Worm (Caenorhabditis elegans) whole organism, L1 larva: ENCODE results near the gene clec-55.

Source experiments
- C34B4.2 ChIP-seq: sonication (generic microtip); optimal IDR thresholded peaks from 2 replicates; lab custom pipeline; 2017; ENCODE audit warnings: mild to moderate bottlenecking, missing genetic modification characterization, missing compliant biosample characterization
- Y116A8C.19 ChIP-seq: sonication (generic microtip); optimal IDR thresholded peaks from 2 replicates; lab custom pipeline; 2016; ENCODE audit warnings: missing compliant biosample characterization, missing genetic modification characterization, borderline replicate concordance
- aha-1 ChIP-seq: fragments of 150-350 bp; optimal IDR thresholded peaks from 2 replicates; lab custom pipeline; 2014; ENCODE audit warnings: missing biosample characterization, missing genetic modification characterization
- alr-1 ChIP-seq: fragments of 200-800 bp; sonication (Bioruptor generic); optimal IDR thresholded peaks from 2 replicates; lab custom pipeline; 2018; ENCODE audit warnings: borderline replicate concordance, mild to moderate bottlenecking, missing genetic modification characterization, missing compliant biosample characterization
- ama-1 ChIP-seq: fragments of 150-350 bp; optimal IDR thresholded peaks from 2 replicates; lab custom pipeline; 2014
- blmp-1 ChIP-seq: fragments of 150-350 bp; optimal IDR thresholded peaks from 2 replicates; lab custom pipeline; 2014; ENCODE audit warnings: missing biosample characterization, missing genetic modification characterization
- ceh-82 ChIP-seq, 3 experiments: fragments of 150-350 bp in 1 of 3; sonication (generic microtip) in 2 of 3; optimal IDR thresholded peaks; 2 replicates each; lab custom pipeline; 2014 to 2017; ENCODE audit warnings: missing biosample characterization in 3 of 3, missing genetic modification characterization in 3 of 3
- dpl-1 ChIP-seq, 3 experiments: fragments of 150-350 bp in 2 of 3; sonication (generic microtip) in 1 of 3; optimal IDR thresholded peaks; 2 replicates each; lab custom pipeline; 2014 to 2017; ENCODE audit warnings: missing biosample characterization in 3 of 3, missing genetic modification characterization in 3 of 3, missing genetic modification reagents in 3 of 3
- egl-27 ChIP-seq, 2 experiments: fragments of 150-350 bp in 1 of 2; sonication (generic microtip); optimal IDR thresholded peaks; 3 replicates each; lab custom pipeline; 2017 to 2018; ENCODE audit warnings: missing biosample characterization in 2 of 2, missing genetic modification characterization in 2 of 2, missing genetic modification reagents in 2 of 2
- elt-2 ChIP-seq: sonication (generic microtip); optimal IDR thresholded peaks from 2 replicates; lab custom pipeline; 2016; ENCODE audit warnings: missing genetic modification characterization, mild to moderate bottlenecking, inconsistent platforms, missing compliant biosample characterization, missing genetic modification reagents
- elt-3 ChIP-seq, 6 experiments: fragments of 150-350 bp in 1 of 6; sonication (generic microtip); optimal IDR thresholded peaks; 2 replicates each; lab custom pipeline; 2017 to 2018; ENCODE audit warnings: missing biosample characterization in 6 of 6, missing genetic modification characterization in 6 of 6, inconsistent platforms in 1 of 6
- hlh-17 ChIP-seq: fragments of 200-800 bp; sonication (Bioruptor generic); optimal IDR thresholded peaks from 2 replicates; lab custom pipeline; 2018; ENCODE audit warnings: missing genetic modification characterization, mild to moderate bottlenecking, missing compliant biosample characterization, moderate library complexity, borderline replicate concordance
- hlh-4 ChIP-seq: sonication (generic microtip); optimal IDR thresholded peaks from 2 replicates; lab custom pipeline; 2016; ENCODE audit warnings: mild to moderate bottlenecking, missing genetic modification characterization, missing compliant biosample characterization
- hpl-2 ChIP-seq: fragments of 150-350 bp; optimal IDR thresholded peaks from 2 replicates; lab custom pipeline; 2014; ENCODE audit warnings: missing biosample characterization, missing genetic modification reagents, missing genetic modification characterization
- lin-14 ChIP-seq: fragments of 200-800 bp; sonication (Bioruptor generic); optimal IDR thresholded peaks from 2 replicates; lab custom pipeline; 2018; ENCODE audit warnings: mild to moderate bottlenecking, missing genetic modification characterization, moderate library complexity, missing compliant biosample characterization
- lin-15B ChIP-seq: fragments of 150-350 bp; sonication (generic microtip); optimal IDR thresholded peaks from 3 replicates; lab custom pipeline; 2014; ENCODE audit warnings: missing biosample characterization, missing genetic modification characterization
- lin-35 ChIP-seq, 2 experiments: fragments of 150-350 bp; optimal IDR thresholded peaks; 2 replicates each; lab custom pipeline; 2014; ENCODE audit warnings: missing biosample characterization in 2 of 2, missing genetic modification characterization in 2 of 2, missing genetic modification reagents in 2 of 2
- lir-3 ChIP-seq: sonication (generic microtip); optimal IDR thresholded peaks from 2 replicates; lab custom pipeline; 2016; ENCODE audit warnings: mild to moderate bottlenecking, missing genetic modification characterization, moderate library complexity, missing compliant biosample characterization; ENCODE audit not compliant: poor library complexity
- mef-2 ChIP-seq: fragments of 150-350 bp; optimal IDR thresholded peaks from 2 replicates; lab custom pipeline; 2014; ENCODE audit warnings: missing biosample characterization, missing genetic modification characterization
- nhr-12 ChIP-seq: sonication (generic microtip); optimal IDR thresholded peaks from 2 replicates; lab custom pipeline; 2017; ENCODE audit warnings: missing biosample characterization, missing genetic modification characterization
- nhr-28 ChIP-seq: fragments of 150-350 bp; optimal IDR thresholded peaks from 2 replicates; lab custom pipeline; 2014; ENCODE audit warnings: missing biosample characterization, missing genetic modification characterization
- nhr-77 ChIP-seq: fragments of 150-350 bp; optimal IDR thresholded peaks from 2 replicates; lab custom pipeline; 2014; ENCODE audit warnings: missing biosample characterization, missing genetic modification characterization
- nhr-84 ChIP-seq: sonication (generic microtip); optimal IDR thresholded peaks from 2 replicates; lab custom pipeline; 2017; ENCODE audit warnings: missing biosample characterization, missing genetic modification characterization
- pax-3 ChIP-seq: fragments of 200-800 bp; sonication (Bioruptor generic); optimal IDR thresholded peaks from 2 replicates; lab custom pipeline; 2018; ENCODE audit warnings: mild to moderate bottlenecking, missing genetic modification characterization, moderate library complexity, missing compliant biosample characterization
- pqm-1 ChIP-seq: sonication (generic microtip); optimal IDR thresholded peaks from 3 replicates; lab custom pipeline; 2017; ENCODE audit warnings: missing biosample characterization, missing genetic modification characterization
- skn-1 ChIP-seq: fragments of 150-350 bp; optimal IDR thresholded peaks from 2 replicates; lab custom pipeline; 2014; ENCODE audit warnings: missing biosample characterization, missing genetic modification characterization
- snpc-4 ChIP-seq: fragments of 150-350 bp; optimal IDR thresholded peaks from 2 replicates; lab custom pipeline; 2014; ENCODE audit warnings: missing biosample characterization, missing genetic modification characterization
- unc-30 ChIP-seq: sonication (generic microtip); optimal IDR thresholded peaks from 2 replicates; lab custom pipeline; 2017; ENCODE audit warnings: missing biosample characterization, missing genetic modification characterization
- unc-62 ChIP-seq: fragments of 150-350 bp; optimal IDR thresholded peaks from 2 replicates; lab custom pipeline; 2014; ENCODE audit warnings: missing biosample characterization, missing genetic modification reagents, missing genetic modification characterization
- xbp-1 ChIP-seq: sonication (generic microtip); optimal IDR thresholded peaks from 2 replicates; lab custom pipeline; 2016; ENCODE audit warnings: missing genetic modification characterization, missing compliant biosample characterization
- ztf-11 ChIP-seq, 2 experiments: sonication (generic microtip); optimal IDR thresholded peaks; 2 replicates each; lab custom pipeline; 2016 to 2017; ENCODE audit warnings: missing genetic modification characterization in 2 of 2, missing biosample characterization in 1 of 2, missing compliant biosample characterization in 1 of 2
- ztf-4 ChIP-seq: fragments of 150-350 bp; optimal IDR thresholded peaks from 2 replicates; lab custom pipeline; 2014; ENCODE audit warnings: missing biosample characterization, missing genetic modification characterization

The clec-55 gene

ce11 chrV:14481401-14481800, 2.3 kb downstream of the clec-55 start, which contains the start of gene R02D5.7:
R02D5.7 (minus strand) TSS chrV:14481501.
- TF ChIP-seq elt-3 (tag; optimal IDR thresholded peaks at IDR 0.05; lab: Kevin White, UChicago) = no peak
- no peak for TF ChIP-seq ama-1 (lab: Kevin White, UChicago)
- TF ChIP-seq snpc-4 (tag; lab: Kevin White, UChicago) = no peak
- TF ChIP-seq lir-3 = no peak
- no peak for TF ChIP-seq ztf-11 (tag; optimal IDR thresholded peaks at IDR 0.05; lab: Kevin White, UChicago)

- TF ChIP-seq nhr-77 (tag; lab: Kevin White, UChicago) = no peak
- TF ChIP-seq pqm-1 (tag; lab: Kevin White, UChicago) = no peak
- TF ChIP-seq nhr-12 (tag; lab: Kevin White, UChicago) = no peak
- no peak for TF ChIP-seq ztf-11 (tag; optimal IDR thresholded peaks at IDR 0.05; lab: Kevin White, UChicago)
- no peak for TF ChIP-seq mef-2 (tag; lab: Kevin White, UChicago)
- no peak for TF ChIP-seq ceh-82 (tag; optimal IDR thresholded peaks at IDR 0.05; lab: Kevin White, UChicago)
- no peak for TF ChIP-seq blmp-1 (tag; lab: Kevin White, UChicago)
These were observed 2.9 kb downstream of the clec-55 start, which contains the start of gene R02D5.10 for ce11 chrV:14481987-14482386. R02D5.10 (plus strand) TSS chrV:14482287.

ce11 chrV:14482728-14483210, 3.7 kb downstream of the clec-55 start, which contains the start of gene R02D5.3:
R02D5.3 (plus strand) TSS chrV:14483160.
- TF ChIP-seq lin-15B (tag; lab: Kevin White, UChicago) (no peak), elt-2 (tag; lab: Kevin White, UChicago) (peak; percentile 34)

ce11 chrV:14484582-14484981, 5.5 kb downstream of the clec-55 start, which contains the start of gene R02D5.4:
R02D5.4 (minus strand) TSS chrV:14484682.
- no peak for TF ChIP-seq egl-27 (tag; optimal IDR thresholded peaks at IDR 0.05; lab: Kevin White, UChicago)
- TF ChIP-seq skn-1 (tag; lab: Kevin White, UChicago) = no peak
- TF ChIP-seq Y116A8C.19 (tag; lab: Kevin White, UChicago) = no peak
- TF ChIP-seq alr-1 (tag; lab: Kevin White, UChicago) = no peak
- TF ChIP-seq nhr-84 (tag; lab: Kevin White, UChicago) = no peak
- no peak for TF ChIP-seq ztf-4 (tag; lab: Kevin White, UChicago)
- TF ChIP-seq hlh-17 (GFP tag; lab: Kevin White, UChicago) = no peak
- TF ChIP-seq elt-3 (tag; optimal IDR thresholded peaks at IDR 0.05; lab: Kevin White, UChicago) = no peak
- TF ChIP-seq lin-35 (GFP tag; optimal IDR thresholded peaks at IDR 0.05; lab: Kevin White, UChicago) = no peak

- TF ChIP-seq aha-1 (tag; lab: Kevin White, UChicago) (no peak), dpl-1 (GFP tag; optimal IDR thresholded peaks at IDR 0.05; lab: Kevin White, UChicago) (no peak), C34B4.2 (tag; lab: Kevin White, UChicago) (no peak), nhr-84 (tag; lab: Kevin White, UChicago) (no peak), unc-30 (tag; lab: Kevin White, UChicago) (no peak), ztf-11 (tag; optimal IDR thresholded peaks at IDR 0.05; lab: Kevin White, UChicago) (no peak), nhr-77 (tag; lab: Kevin White, UChicago) (no peak), lin-14 (GFP tag; lab: Kevin White, UChicago) (peak; percentile 25)
These were observed 12.0 kb downstream of the clec-55 start for ce11 chrV:14491097-14491496.

ce11 chrV:14493665-14494064, 14.6 kb downstream of the clec-55 start:
- TF ChIP-seq pax-3 (tag; lab: Kevin White, UChicago) (no peak), xbp-1 (tag; lab: Kevin White, UChicago) (no peak), mef-2 (tag; lab: Kevin White, UChicago) (no peak), hpl-2 (GFP tag; lab: Kevin White, UChicago) (no peak), nhr-28 (tag; lab: Kevin White, UChicago) (no peak), unc-62 (GFP tag; lab: Kevin White, UChicago) (no peak), hlh-4 (tag; lab: Kevin White, UChicago) (no peak)
